Fruit fly (Drosophila melanogaster) whole organism, embryonic: ENCODE measurements around the gene CG13085.

Source experiments
- Adf1 ChIP-seq: fragments of 200-800 bp; sonication (Bioruptor generic); IDR thresholded peaks from 2 replicates; pipeline ENCODE4 v1.3.6; 2022; ENCODE audit warnings: missing biosample characterization, missing genetic modification characterization
- CG7745 ChIP-seq: fragments of 200-800 bp; sonication (Bioruptor generic); optimal IDR thresholded peaks from 2 replicates; lab custom pipeline; 2018; ENCODE audit warnings: missing biosample characterization, mild to moderate bottlenecking, missing genetic modification characterization, moderate library complexity
- CG9437 ChIP-seq: fragments of 200-800 bp; sonication (Bioruptor generic); optimal IDR thresholded peaks from 2 replicates; lab custom pipeline; 2018; ENCODE audit warnings: missing biosample characterization, mild to moderate bottlenecking, missing genetic modification characterization
- CG9876 ChIP-seq: fragments of 200-800 bp; sonication (Bioruptor generic); optimal IDR thresholded peaks from 2 replicates; lab custom pipeline; 2016; ENCODE audit warnings: missing biosample characterization, missing genetic modification characterization
- CoRest ChIP-seq: fragments of 200-800 bp; sonication (Bioruptor generic); optimal IDR thresholded peaks from 3 replicates; lab custom pipeline; 2018; ENCODE audit warnings: missing biosample characterization, mild to moderate bottlenecking, missing genetic modification characterization, moderate library complexity
- Dip3 ChIP-seq: fragments of 200-800 bp; sonication (Bioruptor generic); optimal IDR thresholded peaks from 3 replicates; lab custom pipeline; 2016; ENCODE audit warnings: missing biosample characterization, missing genetic modification characterization
- MESR4 ChIP-seq: fragments of 200-800 bp; sonication (Bioruptor generic); optimal IDR thresholded peaks from 2 replicates; lab custom pipeline; 2018; ENCODE audit warnings: missing biosample characterization, mild to moderate bottlenecking, missing genetic modification characterization, moderate library complexity
- Sin3A ChIP-seq: fragments of >200 bp; optimal IDR thresholded peaks from 2 replicates; lab custom pipeline; 2018
- Spps ChIP-seq: fragments of 200-800 bp; sonication (Bioruptor generic); optimal IDR thresholded peaks from 2 replicates; lab custom pipeline; 2018; ENCODE audit warnings: missing biosample characterization, mild to moderate bottlenecking, missing genetic modification characterization
- tx ChIP-seq: fragments of 200-800 bp; sonication (Bioruptor generic); optimal IDR thresholded peaks from 2 replicates; lab custom pipeline; 2016; ENCODE audit warnings: missing biosample characterization, missing genetic modification characterization

DNA sequence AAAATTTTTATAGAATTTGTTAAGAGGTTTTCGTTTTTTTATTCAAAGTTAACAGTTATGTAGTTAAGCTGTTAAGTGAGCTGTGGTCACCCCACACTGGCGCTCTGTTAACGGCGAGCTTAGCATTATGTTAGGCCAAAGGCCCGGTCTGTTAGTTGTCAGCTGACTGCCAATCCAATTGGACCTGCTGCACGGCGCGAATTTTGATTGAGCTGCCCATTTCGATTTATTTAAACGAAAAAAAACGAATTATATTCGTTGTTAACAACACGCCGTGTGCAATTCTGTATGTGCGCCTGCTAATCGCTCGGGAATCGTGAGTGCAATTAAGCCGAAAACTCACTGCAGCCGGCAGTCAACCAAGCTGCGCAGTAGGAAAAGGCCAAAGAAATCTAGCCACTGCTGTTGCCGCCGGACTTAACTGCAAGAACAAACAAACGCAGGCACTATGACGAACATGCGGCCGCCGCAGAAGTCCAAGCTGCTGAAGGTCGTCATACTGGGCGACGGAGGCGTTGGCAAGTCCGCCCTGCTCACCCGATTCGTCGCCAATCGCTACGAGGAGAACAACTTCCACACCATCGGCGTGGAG is 8.7 kb downstream of the CG13085 start, which contains the start of gene Rab9:
- no peak for TF ChIP-seq CG9437 (GFP tag; lab: Kevin White, UChicago)
- TF ChIP-seq Sin3A (lab: Kevin White, UChicago), result no peak
- TF ChIP-seq CG9876 (GFP tag; lab: Kevin White, UChicago), result no peak
- TF ChIP-seq Spps (tag; lab: Kevin White, UChicago), result no peak
- no peak for TF ChIP-seq Dip3 (GFP tag; lab: Kevin White, UChicago)
- no peak for TF ChIP-seq MESR4 (GFP tag; lab: Kevin White, UChicago)
- no peak for TF ChIP-seq CoRest (tag; lab: Kevin White, UChicago)
- no peak for TF ChIP-seq tx (GFP tag; lab: Kevin White, UChicago)
- no peak for TF ChIP-seq Adf1 (GFP tag; lab: Robert Waterston, UW)
- no peak for TF ChIP-seq CG7745 (tag; lab: Kevin White, UChicago)
